Worm (Caenorhabditis elegans) whole organism, L2 larva: Measurements from ENCODE around the gene F47B10.4.

Experiments used
- C34F6.9 ChIP-seq: fragments of 150-350 bp; optimal IDR thresholded peaks from 2 replicates; lab custom pipeline; 2014; ENCODE audit warnings: missing biosample characterization, missing genetic modification characterization
- F13H6.1 ChIP-seq: sonication (generic microtip); optimal IDR thresholded peaks from 2 replicates; lab custom pipeline; 2016; ENCODE audit warnings: missing genetic modification characterization, missing compliant biosample characterization
- Y55F3AM.14 ChIP-seq: fragments of 200-800 bp; sonication (Bioruptor generic); optimal IDR thresholded peaks from 2 replicates; lab custom pipeline; 2018; ENCODE audit warnings: mild to moderate bottlenecking, missing genetic modification characterization, missing compliant biosample characterization
- ZK546.5 ChIP-seq: sonication (generic microtip); optimal IDR thresholded peaks from 2 replicates; lab custom pipeline; 2017; ENCODE audit warnings: missing biosample characterization, missing genetic modification characterization
- alr-1 ChIP-seq: fragments of 150-350 bp; optimal IDR thresholded peaks from 2 replicates; lab custom pipeline; 2014; ENCODE audit warnings: missing biosample characterization, missing genetic modification characterization
- aly-2 ChIP-seq: fragments of 150-350 bp; optimal IDR thresholded peaks from 2 replicates; lab custom pipeline; 2014; ENCODE audit warnings: missing biosample characterization, missing genetic modification characterization
- ama-1 ChIP-seq: fragments of 150-350 bp; optimal IDR thresholded peaks from 2 replicates; lab custom pipeline; 2018; ENCODE audit warnings: inconsistent platforms
- blmp-1 ChIP-seq: sonication (generic microtip); optimal IDR thresholded peaks from 2 replicates; lab custom pipeline; 2017; ENCODE audit warnings: missing genetic modification characterization, mild to moderate bottlenecking, missing compliant biosample characterization, antibody characterized with exemption, moderate library complexity; ENCODE audit not compliant: insufficient read depth
- ceh-16 ChIP-seq: fragments of 150-350 bp; optimal IDR thresholded peaks from 2 replicates; lab custom pipeline; 2014; ENCODE audit warnings: missing biosample characterization, missing genetic modification characterization
- ceh-82 ChIP-seq: fragments of 150-350 bp; optimal IDR thresholded peaks from 2 replicates; lab custom pipeline; 2014; ENCODE audit warnings: missing biosample characterization, missing genetic modification characterization
- egl-27 ChIP-seq: sonication (generic microtip); optimal IDR thresholded peaks from 3 replicates; lab custom pipeline; 2017; ENCODE audit warnings: missing biosample characterization, missing genetic modification reagents, missing genetic modification characterization
- elt-1 ChIP-seq: fragments of 150-350 bp; optimal IDR thresholded peaks from 2 replicates; lab custom pipeline; 2014; ENCODE audit warnings: missing biosample characterization, missing genetic modification characterization
- elt-3 ChIP-seq: sonication (generic microtip); optimal IDR thresholded peaks from 2 replicates; lab custom pipeline; 2017; ENCODE audit warnings: missing biosample characterization, missing genetic modification characterization
- fos-1 ChIP-seq: fragments of 150-350 bp; optimal IDR thresholded peaks from 2 replicates; lab custom pipeline; 2014; ENCODE audit warnings: missing biosample characterization, missing genetic modification characterization
- gmeb-1 ChIP-seq: fragments of 150-350 bp; optimal IDR thresholded peaks from 2 replicates; lab custom pipeline; 2014; ENCODE audit warnings: missing biosample characterization, missing genetic modification characterization
- lin-13 ChIP-seq: fragments of 150-350 bp; optimal IDR thresholded peaks from 2 replicates; lab custom pipeline; 2014; ENCODE audit warnings: missing biosample characterization, missing genetic modification reagents, missing genetic modification characterization
- lin-39 ChIP-seq: fragments of 150-350 bp; optimal IDR thresholded peaks from 2 replicates; lab custom pipeline; 2014; ENCODE audit warnings: missing biosample characterization, missing genetic modification reagents, missing genetic modification characterization
- lsy-2 ChIP-seq, 2 experiments: fragments of 150-350 bp in 1 of 2; sonication (generic microtip) in 1 of 2; optimal IDR thresholded peaks; 2 replicates each; lab custom pipeline; 2014 to 2017; ENCODE audit warnings: missing biosample characterization in 2 of 2, missing genetic modification characterization in 2 of 2
- mab-5 ChIP-seq: fragments of 150-350 bp; optimal IDR thresholded peaks from 2 replicates; lab custom pipeline; 2014; ENCODE audit warnings: missing biosample characterization, missing genetic modification characterization
- mdl-1 ChIP-seq, 2 experiments: fragments of 150-350 bp in 1 of 2; sonication (generic microtip) in 1 of 2; optimal IDR thresholded peaks; 2 replicates each; lab custom pipeline; 2017; ENCODE audit warnings: missing biosample characterization in 2 of 2, missing genetic modification characterization in 2 of 2
- nhr-12 ChIP-seq: fragments of 150-350 bp; optimal IDR thresholded peaks from 2 replicates; lab custom pipeline; 2014; ENCODE audit warnings: missing biosample characterization, missing genetic modification characterization
- nhr-129 ChIP-seq: fragments of 150-350 bp; optimal IDR thresholded peaks from 2 replicates; lab custom pipeline; 2014; ENCODE audit warnings: missing biosample characterization, missing genetic modification characterization
- nhr-21 ChIP-seq: fragments of 150-350 bp; optimal IDR thresholded peaks from 2 replicates; lab custom pipeline; 2014; ENCODE audit warnings: missing biosample characterization, missing genetic modification characterization
- nhr-23 ChIP-seq: fragments of 150-350 bp; optimal IDR thresholded peaks from 2 replicates; lab custom pipeline; 2014; ENCODE audit warnings: missing biosample characterization, missing genetic modification reagents, missing genetic modification characterization
- nhr-237 ChIP-seq: fragments of 150-350 bp; optimal IDR thresholded peaks from 2 replicates; lab custom pipeline; 2014; ENCODE audit warnings: missing biosample characterization, missing genetic modification characterization
- nhr-25 ChIP-seq: fragments of 150-350 bp; sonication (generic microtip); optimal IDR thresholded peaks from 3 replicates; lab custom pipeline; 2014; ENCODE audit warnings: missing biosample characterization, missing genetic modification characterization
- nhr-77 ChIP-seq: fragments of 150-350 bp; optimal IDR thresholded peaks from 2 replicates; lab custom pipeline; 2014; ENCODE audit warnings: missing biosample characterization, missing genetic modification characterization
- peb-1 ChIP-seq: fragments of 150-350 bp; optimal IDR thresholded peaks from 2 replicates; lab custom pipeline; 2014; ENCODE audit warnings: missing biosample characterization, missing genetic modification characterization
- sem-4 ChIP-seq: fragments of 150-350 bp; optimal IDR thresholded peaks from 2 replicates; lab custom pipeline; 2014; ENCODE audit warnings: missing biosample characterization, missing genetic modification reagents, missing genetic modification characterization
- skn-1 ChIP-seq: sonication (generic microtip); optimal IDR thresholded peaks from 2 replicates; lab custom pipeline; 2017; ENCODE audit warnings: missing biosample characterization, missing genetic modification characterization
- sma-3 ChIP-seq: sonication (generic microtip); optimal IDR thresholded peaks from 2 replicates; lab custom pipeline; 2016; ENCODE audit warnings: missing genetic modification reagents, missing genetic modification characterization, missing compliant biosample characterization
- snpc-4 ChIP-seq: fragments of 150-350 bp; optimal IDR thresholded peaks from 2 replicates; lab custom pipeline; 2014; ENCODE audit warnings: missing biosample characterization, missing genetic modification characterization
- unc-39 ChIP-seq: fragments of 150-350 bp; optimal IDR thresholded peaks from 2 replicates; lab custom pipeline; 2014; ENCODE audit warnings: missing biosample characterization, missing genetic modification characterization
- unc-55 ChIP-seq: fragments of 150-350 bp; sonication (generic microtip); optimal IDR thresholded peaks from 3 replicates; lab custom pipeline; 2014; ENCODE audit warnings: missing biosample characterization, missing genetic modification reagents, missing genetic modification characterization
- unc-62 ChIP-seq: fragments of 150-350 bp; optimal IDR thresholded peaks from 2 replicates; lab custom pipeline; 2014; ENCODE audit warnings: missing biosample characterization, missing genetic modification reagents, missing genetic modification characterization
- zag-1 ChIP-seq: fragments of 150-350 bp; optimal IDR thresholded peaks from 2 replicates; lab custom pipeline; 2014; ENCODE audit warnings: missing biosample characterization, missing genetic modification characterization
- ztf-11 ChIP-seq: sonication (generic microtip); optimal IDR thresholded peaks from 2 replicates; lab custom pipeline; 2017; ENCODE audit warnings: missing biosample characterization, missing genetic modification characterization
- ztf-4 ChIP-seq: fragments of 150-350 bp; optimal IDR thresholded peaks from 2 replicates; lab custom pipeline; 2014; ENCODE audit warnings: missing biosample characterization, missing genetic modification characterization

The F47B10.4 gene

DNA sequence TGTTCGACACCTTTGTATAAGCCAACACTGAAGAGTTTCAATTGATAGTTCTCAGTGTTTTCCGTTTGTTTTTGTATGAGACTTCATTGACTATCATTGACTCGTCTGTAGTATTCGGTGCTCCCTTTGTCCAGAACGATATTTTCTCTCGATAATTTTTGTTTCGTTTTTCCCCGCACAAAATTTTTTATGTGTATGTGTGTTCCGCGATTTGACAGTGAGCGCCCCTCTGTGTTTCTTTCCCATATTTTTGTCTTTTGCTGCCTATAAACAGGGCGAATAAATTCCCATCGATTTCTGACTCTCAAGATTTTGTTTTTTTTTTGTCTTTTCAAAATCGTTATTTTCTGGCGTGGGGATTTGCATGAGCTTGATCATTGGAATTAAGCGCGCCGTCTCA lies 7.9 kb upstream of the F47B10.4 start, which contains the start of gene T21E8.7:
T21E8.7 (plus strand) TSS at position 301 of the 400 bp plus-strand sequence.
- no peak for TF ChIP-seq C34F6.9
- TF ChIP-seq nhr-77 (tag; lab: Kevin White, UChicago): no peak
- no peak for TF ChIP-seq lin-13 (GFP tag; lab: Kevin White, UChicago)
- no peak for TF ChIP-seq egl-27 (tag; lab: Kevin White, UChicago)
- TF ChIP-seq peb-1 (tag; lab: Kevin White, UChicago): no peak
- no peak for TF ChIP-seq nhr-237
- no peak for TF ChIP-seq alr-1 (tag; lab: Kevin White, UChicago)
- TF ChIP-seq ztf-4: no peak
- TF ChIP-seq sma-3 (GFP tag; lab: Kevin White, UChicago): no peak
- no peak for TF ChIP-seq unc-55 (GFP tag; lab: Kevin White, UChicago)
- no peak for TF ChIP-seq ceh-82 (tag; lab: Kevin White, UChicago)
- TF ChIP-seq gmeb-1 (tag; lab: Kevin White, UChicago): no peak
- TF ChIP-seq nhr-21 (tag; lab: Kevin White, UChicago): no peak
- TF ChIP-seq unc-62: no peak
- no peak for TF ChIP-seq blmp-1 (tag; lab: Kevin White, UChicago)
- TF ChIP-seq elt-1 (tag; lab: Kevin White, UChicago): no peak
- no peak for TF ChIP-seq snpc-4 (tag; lab: Kevin White, UChicago)
- TF ChIP-seq elt-3 (tag; lab: Kevin White, UChicago): no peak
- TF ChIP-seq, all 48 proteins: peak for 0

ce11 chrX:10885872-10886271 lies 5.2 kb upstream of the F47B10.4 start, which contains the start of gene T21E8.5:
T21E8.5 (plus strand) TSS chrX:10886172.
- TF ChIP-seq nhr-25 (tag; lab: Kevin White, UChicago): no peak
- no peak for TF ChIP-seq mdl-1 (tag; optimal IDR thresholded peaks at IDR 0.05; lab: Kevin White, UChicago)
- TF ChIP-seq mab-5 (tag; lab: Kevin White, UChicago): no peak
- no peak for TF ChIP-seq snpc-4 (tag; lab: Kevin White, UChicago)
- no peak for TF ChIP-seq unc-39 (tag; lab: Kevin White, UChicago)
- TF ChIP-seq nhr-23 (tag; lab: Kevin White, UChicago): no peak
- TF ChIP-seq skn-1 (tag; lab: Kevin White, UChicago): no peak
- TF ChIP-seq ceh-16 (tag; lab: Kevin White, UChicago): no peak
- TF ChIP-seq blmp-1 (tag; lab: Kevin White, UChicago): no peak
- TF ChIP-seq gmeb-1 (tag; lab: Kevin White, UChicago): no peak
- no peak for TF ChIP-seq elt-1 (tag; lab: Kevin White, UChicago)
- TF ChIP-seq alr-1 (tag; lab: Kevin White, UChicago): no peak
- TF ChIP-seq aly-2 (tag; lab: Kevin White, UChicago): no peak
- TF ChIP-seq, all 48 proteins: peak for 0

DNA sequence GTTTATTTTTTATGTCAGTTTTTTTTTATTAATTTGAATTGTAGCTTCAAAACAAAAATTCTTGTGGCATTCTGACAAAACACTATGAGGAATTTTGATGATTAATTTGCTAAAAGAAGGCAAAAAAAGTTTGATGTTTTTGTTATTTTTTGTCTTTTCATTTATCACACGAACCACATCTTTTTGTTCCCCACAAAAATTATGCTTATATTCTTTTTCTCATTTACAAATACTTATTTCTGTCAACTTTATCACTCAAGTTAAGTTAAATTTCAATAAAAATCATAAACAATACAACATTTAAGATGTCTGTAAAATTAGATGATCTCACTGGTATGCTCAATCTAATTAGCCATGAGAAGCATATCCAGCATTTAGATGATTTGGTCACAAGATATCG lies 2.9 kb upstream of the F47B10.4 start, which contains the start of gene F47B10.6:
F47B10.6 (plus strand) TSS at position 301 of the 400 bp plus-strand sequence.
- TF ChIP-seq aly-2 (tag; lab: Kevin White, UChicago) (no peak), elt-1 (tag; lab: Kevin White, UChicago) (no peak), zag-1 (tag; lab: Kevin White, UChicago) (no peak), unc-62 (no peak), ama-1 (lab: Kevin White, UChicago) (no peak), ZK546.5 (tag; lab: Kevin White, UChicago) (no peak), fos-1 (tag; lab: Kevin White, UChicago) (no peak), nhr-77 (tag; lab: Kevin White, UChicago) (no peak), nhr-129 (tag; lab: Kevin White, UChicago) (no peak), sma-3 (GFP tag; lab: Kevin White, UChicago) (no peak)

DNA sequence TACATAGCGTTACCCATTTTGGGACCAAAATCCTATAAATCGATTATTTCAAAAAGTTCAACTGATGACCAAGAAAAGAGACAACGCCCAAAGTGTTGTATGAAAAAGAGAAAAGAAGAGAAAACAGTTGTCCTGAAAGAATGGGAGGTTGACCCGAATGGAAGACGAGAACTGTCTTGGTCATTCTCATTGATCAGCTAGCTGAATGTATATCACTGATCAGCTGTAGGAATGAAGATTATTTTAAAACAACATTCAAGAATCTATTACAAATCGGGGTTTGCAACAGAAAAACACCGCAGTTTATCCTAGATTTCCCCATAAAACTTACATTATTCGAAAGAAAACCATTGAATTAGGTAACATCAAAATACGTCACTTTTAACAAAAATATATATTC lies 609 bp upstream of the F47B10.4 start, which contains the start of gene F47B10.5:
F47B10.5 (minus strand) TSS at position 101 of the 400 bp plus-strand sequence.
- no peak for TF ChIP-seq elt-1 (tag; lab: Kevin White, UChicago)
- no peak for TF ChIP-seq nhr-12
- no peak for TF ChIP-seq aly-2 (tag; lab: Kevin White, UChicago)
- no peak for TF ChIP-seq sem-4 (tag; lab: Kevin White, UChicago)
- no peak for TF ChIP-seq lsy-2 (tag; optimal IDR thresholded peaks at IDR 0.05; lab: Kevin White, UChicago)
- no peak for TF ChIP-seq unc-39 (tag; lab: Kevin White, UChicago)
- no peak for TF ChIP-seq F13H6.1 (tag; lab: Kevin White, UChicago)
- TF ChIP-seq Y55F3AM.14 (GFP tag; lab: Kevin White, UChicago): no peak
- TF ChIP-seq lin-39 (tag; lab: Kevin White, UChicago): no peak
- TF ChIP-seq snpc-4 (tag; lab: Kevin White, UChicago): no peak
- no peak for TF ChIP-seq nhr-129 (tag; lab: Kevin White, UChicago)
- TF ChIP-seq ztf-11 (tag; lab: Kevin White, UChicago): no peak
